Worm (Caenorhabditis elegans): ENCODE results near the gene ZK970.8.

Gene ZK970.8

DNA sequence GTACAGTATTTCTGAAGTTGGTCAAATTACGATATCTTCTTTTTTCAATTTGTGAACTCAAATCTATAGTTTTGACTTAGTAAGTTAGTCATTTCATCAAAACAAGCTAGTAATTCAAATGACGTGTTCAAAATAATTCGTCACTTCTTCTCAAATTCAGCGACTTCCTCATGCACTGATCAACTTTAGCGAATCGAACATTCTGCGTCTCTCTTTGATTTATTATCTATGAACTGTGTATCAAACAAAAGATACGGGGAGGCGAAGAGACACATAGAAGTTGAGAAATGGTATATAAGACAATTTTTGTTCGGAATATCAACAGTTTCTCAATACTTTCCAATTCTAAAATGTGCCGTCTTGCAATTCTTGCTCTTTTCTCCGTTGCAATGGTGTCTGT lies 2.5 kb downstream of the ZK970.8 start, which contains the start of gene srlf-34:
srlf-34 (plus strand) TSS at position 321 of the 400 bp plus-strand sequence.
- TF ChIP-seq egl-27 (tag; optimal IDR thresholded peaks at IDR 0.05) (no peak), ceh-82 (tag; optimal IDR thresholded peaks at IDR 0.05) (no peak), ama-1 (optimal IDR thresholded peaks at IDR 0.05) (no peak), nhr-25 (tag; optimal IDR thresholded peaks at IDR 0.05) (peak; percentile 28), pha-4 (tag; optimal IDR thresholded peaks at IDR 0.05) (no peak), aly-2 (tag; optimal IDR thresholded peaks at IDR 0.05) (no peak), hmg-11 (tag; optimal IDR thresholded peaks at IDR 0.05) (no peak)

ce11 chrII:10315252-10315651 lies 5.8 kb downstream of the ZK970.8 start, which contains the start of gene idpp-8:
Gene idpp-8 (plus strand): TSS chrII:10315552.
- no peak for TF ChIP-seq nhr-77 (tag; optimal IDR thresholded peaks at IDR 0.05)
- TF ChIP-seq nhr-76 (tag; optimal IDR thresholded peaks at IDR 0.05) = no peak
- TF ChIP-seq jun-1 (tag; optimal IDR thresholded peaks at IDR 0.05) = no peak
- TF ChIP-seq pqm-1 (tag; optimal IDR thresholded peaks at IDR 0.05) = no peak
- no peak for TF ChIP-seq ztf-11 (tag; optimal IDR thresholded peaks at IDR 0.05)
- TF ChIP-seq ceh-9 (tag; optimal IDR thresholded peaks at IDR 0.05) = no peak
- no peak for TF ChIP-seq ama-1 (optimal IDR thresholded peaks at IDR 0.05)
- TF ChIP-seq mml-1 (tag; optimal IDR thresholded peaks at IDR 0.05) = no peak
- TF ChIP-seq snpc-4 (tag; optimal IDR thresholded peaks at IDR 0.05) = no peak
- no peak for TF ChIP-seq aly-2 (tag; optimal IDR thresholded peaks at IDR 0.05)
- TF ChIP-seq ceh-28 (tag; optimal IDR thresholded peaks at IDR 0.05) = no peak
- TF ChIP-seq ztf-4 (tag; optimal IDR thresholded peaks at IDR 0.05) = no peak
- no peak for TF ChIP-seq lin-39 (tag; optimal IDR thresholded peaks at IDR 0.05)
- no peak for TF ChIP-seq hmg-11 (tag; optimal IDR thresholded peaks at IDR 0.05)
- no peak for TF ChIP-seq lin-15B (tag; optimal IDR thresholded peaks at IDR 0.05)
- no peak for TF ChIP-seq fkh-10 (GFP tag; optimal IDR thresholded peaks at IDR 0.05)
- TF ChIP-seq fkh-2 (tag; optimal IDR thresholded peaks at IDR 0.05) = no peak
- no peak for TF ChIP-seq zag-1 (tag; optimal IDR thresholded peaks at IDR 0.05)
- no peak for TF ChIP-seq nhr-28 (tag; optimal IDR thresholded peaks at IDR 0.05)
- no peak for TF ChIP-seq sea-2 (GFP tag; optimal IDR thresholded peaks at IDR 0.05)

DNA sequence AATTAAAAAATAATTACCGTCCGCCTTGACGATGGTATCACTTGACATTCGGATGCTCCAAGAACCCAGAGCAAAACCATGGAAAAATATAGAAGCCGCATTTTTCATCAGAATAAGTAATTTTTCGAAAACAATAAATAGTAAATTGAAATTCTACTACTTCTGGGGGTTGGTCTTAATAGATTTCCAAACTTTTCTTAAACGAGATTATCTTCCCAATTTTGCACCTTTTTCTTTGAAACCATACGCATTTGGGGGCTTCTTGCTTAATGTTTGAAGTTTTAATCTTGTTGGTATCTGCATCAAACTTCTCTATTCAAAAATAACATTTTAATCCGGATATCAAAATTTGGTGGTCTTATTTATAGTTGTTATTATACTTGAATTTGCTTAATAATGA lies 6.7 kb downstream of the ZK970.8 start, which contains the start of gene gcy-5:
gcy-5 (minus strand) TSS at position 101 of the 400 bp plus-strand sequence.
- TF ChIP-seq ztf-4 (tag; optimal IDR thresholded peaks at IDR 0.05) = no peak
- no peak for TF ChIP-seq R02D3.7 (tag; optimal IDR thresholded peaks at IDR 0.05)
- TF ChIP-seq nhr-28 (tag; optimal IDR thresholded peaks at IDR 0.05) = no peak
- TF ChIP-seq nhr-12 (tag; optimal IDR thresholded peaks at IDR 0.05) = no peak
- TF ChIP-seq snpc-4 (tag; optimal IDR thresholded peaks at IDR 0.05) = no peak
- no peak for TF ChIP-seq zag-1 (tag; optimal IDR thresholded peaks at IDR 0.05)
- no peak for TF ChIP-seq unc-62 (GFP tag; optimal IDR thresholded peaks at IDR 0.05)
- TF ChIP-seq ceh-82 (tag; optimal IDR thresholded peaks at IDR 0.05) = no peak
- no peak for TF ChIP-seq aly-2 (tag; optimal IDR thresholded peaks at IDR 0.05)
- no peak for TF ChIP-seq nhr-77 (tag; optimal IDR thresholded peaks at IDR 0.05)

DNA sequence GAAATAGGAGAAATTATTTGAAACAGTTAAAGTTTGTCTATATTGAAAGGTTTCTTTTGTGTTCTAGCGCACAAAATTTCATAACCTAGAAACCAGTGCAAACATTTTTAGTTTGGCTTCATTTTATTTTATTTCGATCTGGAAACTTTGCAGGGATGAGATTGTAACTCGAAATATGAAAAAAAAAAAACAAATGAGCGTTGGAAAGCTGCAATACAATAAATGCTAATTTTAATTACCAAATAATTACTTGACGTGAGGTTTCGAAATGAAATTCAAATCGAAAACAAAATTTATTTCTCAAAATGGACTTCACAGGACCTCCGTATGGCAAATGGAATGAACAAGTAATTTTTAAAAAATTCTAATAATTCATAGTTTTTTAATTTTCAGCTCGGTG lies 7.6 kb downstream of the ZK970.8 start, which contains the start of gene M02G9.4:
M02G9.4 (plus strand) TSS at position 301 of the 400 bp plus-strand sequence.
- TF ChIP-seq nfya-1 (tag; optimal IDR thresholded peaks at IDR 0.05; ENCODE audit: insufficient read depth) (no peak), skn-1 (tag; optimal IDR thresholded peaks at IDR 0.05) (no peak), unc-39 (tag; optimal IDR thresholded peaks at IDR 0.05) (no peak), lin-15B (tag; optimal IDR thresholded peaks at IDR 0.05) (no peak), hmg-11 (tag; optimal IDR thresholded peaks at IDR 0.05) (no peak), pqm-1 (tag; optimal IDR thresholded peaks at IDR 0.05) (no peak), tbx-2 (tag; optimal IDR thresholded peaks at IDR 0.05) (no peak), R02D3.7 (tag; optimal IDR thresholded peaks at IDR 0.05) (no peak), nhr-11 (tag; optimal IDR thresholded peaks at IDR 0.05) (no peak), lin-39 (tag; optimal IDR thresholded peaks at IDR 0.05) (no peak), snpc-4 (tag; optimal IDR thresholded peaks at IDR 0.05) (no peak), nhr-28 (tag; optimal IDR thresholded peaks at IDR 0.05) (no peak), egl-5 (tag; optimal IDR thresholded peaks at IDR 0.05) (no peak), elt-1 (tag; optimal IDR thresholded peaks at IDR 0.05) (no peak), elt-2 (tag; optimal IDR thresholded peaks at IDR 0.05) (no peak), nhr-77 (tag; optimal IDR thresholded peaks at IDR 0.05) (no peak), egl-27 (tag; optimal IDR thresholded peaks at IDR 0.05) (no peak)

DNA sequence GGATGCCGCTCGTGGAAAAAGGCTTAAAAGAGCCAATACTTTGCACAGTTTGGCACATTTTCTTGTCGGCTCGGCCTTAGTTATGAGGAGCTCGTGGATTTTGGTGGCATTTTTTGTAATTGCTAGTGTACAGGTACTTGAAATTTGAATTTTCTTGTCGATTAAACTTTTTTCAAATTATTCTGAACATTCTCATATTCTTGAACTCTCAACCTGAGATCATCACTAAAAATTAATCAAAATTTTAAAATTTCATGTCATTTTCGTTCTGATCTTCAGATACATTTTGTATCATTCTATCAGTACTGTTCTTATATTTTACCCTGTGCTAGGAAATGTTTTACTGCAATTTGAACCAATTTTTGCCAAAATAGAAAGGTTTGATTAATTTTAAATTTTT lies 12.0 kb downstream of the ZK970.8 start, which contains the start of gene idpp-4:
idpp-4 (plus strand) TSS at position 51 of the 400 bp plus-strand sequence.
- TF ChIP-seq aly-2 (tag; optimal IDR thresholded peaks at IDR 0.05) = no peak
- TF ChIP-seq sea-2 (GFP tag; optimal IDR thresholded peaks at IDR 0.05) = no peak
- no peak for TF ChIP-seq nhr-67 (tag; optimal IDR thresholded peaks at IDR 0.05)
- no peak for TF ChIP-seq fkh-2 (tag; optimal IDR thresholded peaks at IDR 0.05)
- no peak for TF ChIP-seq fos-1 (tag; optimal IDR thresholded peaks at IDR 0.05)
- TF ChIP-seq snpc-4 (tag; optimal IDR thresholded peaks at IDR 0.05) = no peak
- TF ChIP-seq nhr-77 (tag; optimal IDR thresholded peaks at IDR 0.05) = no peak
- no peak for TF ChIP-seq unc-62 (GFP tag; optimal IDR thresholded peaks at IDR 0.05)
- TF ChIP-seq ceh-82 (tag; optimal IDR thresholded peaks at IDR 0.05) = no peak
- TF ChIP-seq eor-1 (tag; optimal IDR thresholded peaks at IDR 0.05) = no peak
- TF ChIP-seq nhr-11 (tag; optimal IDR thresholded peaks at IDR 0.05) = no peak
- no peak for TF ChIP-seq ZK546.5 (tag; optimal IDR thresholded peaks at IDR 0.05)
- no peak for TF ChIP-seq ztf-4 (tag; optimal IDR thresholded peaks at IDR 0.05)
- no peak for TF ChIP-seq tbx-2 (tag; optimal IDR thresholded peaks at IDR 0.05)
- no peak for TF ChIP-seq nhr-23 (tag; optimal IDR thresholded peaks at IDR 0.05)
- no peak for TF ChIP-seq pqm-1 (tag; optimal IDR thresholded peaks at IDR 0.05)
- no peak for TF ChIP-seq jun-1 (tag; optimal IDR thresholded peaks at IDR 0.05)
- no peak for TF ChIP-seq lin-39 (tag; optimal IDR thresholded peaks at IDR 0.05)
